Fruit fly (Drosophila melanogaster): ENCODE results near the gene Pi4KIIalpha.

DNA sequence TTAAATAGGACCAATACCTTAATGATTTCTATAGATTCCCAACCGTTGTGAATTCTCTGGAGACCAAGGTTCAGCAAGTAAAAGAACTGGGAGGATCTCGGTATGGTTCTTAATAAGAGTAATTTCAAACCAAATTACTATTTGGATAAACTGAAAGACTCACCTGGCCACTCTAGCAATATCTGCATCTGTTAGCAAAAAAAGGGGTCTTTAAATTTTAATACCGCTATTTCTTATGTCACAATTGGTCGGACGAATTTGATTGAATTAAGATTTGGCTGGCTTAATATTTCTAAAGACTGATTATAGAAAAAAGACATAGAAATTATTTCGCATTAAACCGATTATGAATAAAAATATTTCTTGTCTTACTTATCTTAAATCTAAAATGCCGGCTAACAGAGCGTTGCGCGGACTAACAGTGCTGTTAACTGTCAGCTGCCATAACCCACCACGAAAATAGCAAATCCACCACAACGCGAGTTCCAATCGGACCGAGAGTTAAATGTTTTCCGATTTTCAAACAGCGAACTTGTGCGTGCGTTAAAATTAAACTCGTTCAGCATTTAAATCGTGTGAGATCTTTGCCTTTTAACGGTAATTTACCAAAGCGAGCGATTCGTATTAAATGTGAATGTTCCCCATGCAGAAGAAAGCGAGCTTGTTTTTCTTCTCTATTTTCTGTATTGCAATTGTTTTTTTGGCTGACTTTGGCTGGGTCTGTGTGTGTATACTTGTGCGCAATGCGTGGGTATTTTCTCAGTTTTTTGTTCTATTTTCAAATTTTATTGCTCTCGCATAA lies 7.4 kb upstream of the Pi4KIIalpha start, which contains the start of gene CRMP:
- no peak for TF ChIP-seq Myc (optimal IDR thresholded peaks at IDR 0.05)
- TF ChIP-seq ttk (optimal IDR thresholded peaks at IDR 0.05) = no peak
- TF ChIP-seq h (optimal IDR thresholded peaks at IDR 0.05) = no peak
- TF ChIP-seq Sin3A (optimal IDR thresholded peaks at IDR 0.05) = no peak
